Fruit fly (Drosophila melanogaster) whole organism, adult: ENCODE results near the gene Cap-D2.

Source experiments
- CG11617 ChIP-seq: fragments of 200-800 bp; sonication (Bioruptor generic); optimal IDR thresholded peaks from 2 replicates; lab custom pipeline; 2017; ENCODE audit warnings: mild to moderate bottlenecking, missing biosample characterization, missing genetic modification reagents, missing genetic modification characterization
- CG12768 ChIP-seq: fragments of 200-800 bp; sonication (Bioruptor generic); optimal IDR thresholded peaks from 2 replicates; lab custom pipeline; 2017; ENCODE audit warnings: missing biosample characterization, missing genetic modification characterization, mild to moderate bottlenecking, moderate library complexity, missing genetic modification reagents
- CG14711 ChIP-seq: fragments of 200-800 bp; sonication (Bioruptor generic); optimal IDR thresholded peaks from 2 replicates; lab custom pipeline; 2018; ENCODE audit warnings: missing biosample characterization, mild to moderate bottlenecking, missing genetic modification characterization, moderate library complexity
- CG1620 ChIP-seq: fragments of 200-800 bp; sonication (Bioruptor generic); optimal IDR thresholded peaks from 2 replicates; lab custom pipeline; 2016; ENCODE audit warnings: missing biosample characterization, missing genetic modification characterization
- CG33017 ChIP-seq: fragments of 200-800 bp; sonication (Bioruptor generic); optimal IDR thresholded peaks from 2 replicates; lab custom pipeline; 2018; ENCODE audit warnings: missing biosample characterization, mild to moderate bottlenecking, missing genetic modification characterization, moderate library complexity
- CG5204 ChIP-seq: fragments of 200-800 bp; sonication (Bioruptor generic); optimal IDR thresholded peaks from 2 replicates; lab custom pipeline; 2016; ENCODE audit warnings: missing biosample characterization, missing genetic modification characterization
- CG7045 ChIP-seq: fragments of 200-800 bp; sonication (Bioruptor generic); optimal IDR thresholded peaks from 2 replicates; lab custom pipeline; 2017; ENCODE audit warnings: missing biosample characterization, mild to moderate bottlenecking, missing genetic modification characterization
- CG7101 ChIP-seq: fragments of 200-800 bp; sonication (Bioruptor generic); optimal IDR thresholded peaks from 2 replicates; lab custom pipeline; 2018; ENCODE audit warnings: missing biosample characterization, mild to moderate bottlenecking, missing genetic modification characterization, moderate library complexity
- Clk ChIP-seq: fragments of 200-800 bp; sonication (Bioruptor generic); optimal IDR thresholded peaks from 2 replicates; lab custom pipeline; 2017; ENCODE audit warnings: missing biosample characterization, missing genetic modification characterization
- Crg-1 ChIP-seq: fragments of 200-800 bp; sonication (Bioruptor generic); optimal IDR thresholded peaks from 2 replicates; lab custom pipeline; 2016; ENCODE audit warnings: missing biosample characterization, missing genetic modification characterization
- Hr96 ChIP-seq: fragments of 200-800 bp; sonication (Bioruptor generic); optimal IDR thresholded peaks from 2 replicates; lab custom pipeline; 2016; ENCODE audit warnings: missing biosample characterization, missing genetic modification characterization
- Mnt ChIP-seq: fragments of 200-800 bp; sonication (Bioruptor generic); optimal IDR thresholded peaks from 2 replicates; lab custom pipeline; 2016; ENCODE audit warnings: missing biosample characterization, mild to moderate bottlenecking, missing genetic modification characterization
- bab1 ChIP-seq: fragments of 200-800 bp; sonication (Bioruptor generic); optimal IDR thresholded peaks from 3 replicates; lab custom pipeline; 2019; ENCODE audit warnings: missing biosample characterization, mild to moderate bottlenecking, missing genetic modification characterization, moderate library complexity
- cic ChIP-seq: fragments of 200-800 bp; sonication (Bioruptor generic); optimal IDR thresholded peaks from 2 replicates; lab custom pipeline; 2017; ENCODE audit warnings: missing biosample characterization, mild to moderate bottlenecking, missing genetic modification characterization, moderate library complexity
- cnc ChIP-seq, 2 experiments: fragments of >200 bp; optimal IDR thresholded peaks; 2 replicates each; lab custom pipeline; 2017
- kay ChIP-seq: fragments of 200-800 bp; sonication (Bioruptor generic); peaks from one replicate; lab custom pipeline; 2016; ENCODE audit warnings: missing biosample characterization, missing genetic modification characterization, borderline replicate concordance
- ovo ChIP-seq: fragments of 200-800 bp; sonication (Bioruptor generic); optimal IDR thresholded peaks from 2 replicates; lab custom pipeline; 2016; ENCODE audit warnings: missing biosample characterization, missing genetic modification characterization
- pad ChIP-seq: fragments of 200-800 bp; sonication (Bioruptor generic); optimal IDR thresholded peaks from 3 replicates; lab custom pipeline; 2017; ENCODE audit warnings: missing biosample characterization, missing genetic modification characterization, mild to moderate bottlenecking, moderate library complexity, missing genetic modification reagents
- tj ChIP-seq: fragments of 200-800 bp; sonication (Bioruptor generic); optimal IDR thresholded peaks from 3 replicates; lab custom pipeline; 2017; ENCODE audit warnings: missing biosample characterization, mild to moderate bottlenecking, missing genetic modification characterization, moderate library complexity
- toe ChIP-seq: fragments of 200-800 bp; sonication (Bioruptor generic); optimal IDR thresholded peaks from 2 replicates; lab custom pipeline; 2016; ENCODE audit warnings: missing biosample characterization, missing genetic modification characterization

Gene Cap-D2

DNA sequence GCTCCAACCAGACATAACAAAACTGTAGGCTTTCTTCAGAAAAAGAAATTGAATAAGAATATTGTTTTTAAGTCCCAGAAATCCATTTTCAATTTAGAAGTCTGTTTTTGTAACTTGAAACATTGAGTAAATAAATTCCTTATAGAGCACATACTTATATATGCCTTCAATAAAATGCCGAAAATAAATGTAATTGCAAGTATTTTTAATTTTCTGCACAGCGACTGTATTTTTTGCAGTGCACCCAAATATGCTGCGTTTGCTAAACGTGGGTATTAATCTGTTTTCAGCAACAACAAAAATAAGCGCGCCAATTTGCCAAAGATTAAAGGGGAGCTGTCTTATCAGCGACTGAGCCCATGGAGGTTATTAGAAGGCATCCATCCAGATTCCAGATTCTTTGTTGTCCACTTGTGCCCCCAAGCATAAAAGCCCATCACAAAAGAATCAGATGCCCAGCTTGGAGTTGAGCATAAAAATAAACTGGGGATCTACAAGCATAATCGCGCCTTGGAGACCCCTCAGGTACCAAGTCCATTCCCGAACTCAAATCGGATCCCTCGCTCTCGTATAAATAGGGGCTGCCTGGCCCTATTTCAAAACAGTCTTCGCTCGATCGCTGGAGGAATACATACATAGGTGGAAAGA lies 4.3 kb upstream of the Cap-D2 start, which contains the start of gene Obp99a:
Obp99a (plus strand) TSS at position 598 of the 648 bp plus-strand sequence.
- TF ChIP-seq CG7045 (GFP tag; lab: Kevin White, UChicago): no peak
- peak; percentile 94 for TF ChIP-seq tj (GFP tag; lab: Kevin White, UChicago)

DNA sequence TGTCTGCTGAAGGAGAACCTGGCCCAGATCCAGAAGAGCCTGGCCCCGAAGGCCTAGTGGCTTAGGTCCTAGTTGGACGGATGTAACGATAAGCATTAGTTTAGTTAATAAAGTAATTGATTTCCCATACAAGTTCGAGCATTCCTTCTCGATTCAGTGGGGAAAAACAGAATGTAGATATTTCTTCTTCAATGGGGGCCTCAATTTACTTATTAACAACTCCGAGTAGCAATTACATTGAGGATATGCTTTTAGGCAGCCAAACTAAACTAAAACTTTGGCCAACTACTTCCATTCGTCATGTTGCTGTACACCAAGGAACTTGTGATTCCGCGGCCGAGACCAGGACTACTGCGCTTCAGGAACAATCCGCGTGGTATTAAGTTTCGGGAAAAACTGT lies 3.3 kb upstream of the Cap-D2 start, which contains the start of gene ppk19:
ppk19 (plus strand) TSS at position 301 of the 400 bp plus-strand sequence.
- TF ChIP-seq CG1620 (GFP tag; lab: Kevin White, UChicago): no peak
- TF ChIP-seq CG5204 (GFP tag; lab: Kevin White, UChicago): no peak
- no peak for TF ChIP-seq cnc (optimal IDR thresholded peaks at IDR 0.05; lab: Kevin White, UChicago)
- no peak for TF ChIP-seq Crg-1 (GFP tag; lab: Kevin White, UChicago)
- no peak for TF ChIP-seq bab1 (GFP tag; lab: Kevin White, UChicago)
- no peak for TF ChIP-seq Hr96
- TF ChIP-seq CG12768 (GFP tag; lab: Kevin White, UChicago): no peak
- TF ChIP-seq CG7045 (GFP tag; lab: Kevin White, UChicago): no peak
- TF ChIP-seq Mnt (GFP tag; lab: Kevin White, UChicago): no peak
- TF ChIP-seq tj (GFP tag; lab: Kevin White, UChicago): no peak
- no peak for TF ChIP-seq toe (GFP tag; lab: Kevin White, UChicago)
- TF ChIP-seq Clk (GFP tag; lab: Kevin White, UChicago): no peak
- no peak for TF ChIP-seq ovo
- TF ChIP-seq CG7101: no peak
- no peak for TF ChIP-seq kay (GFP tag; lab: Kevin White, UChicago)
- no peak for TF ChIP-seq CG33017 (tag; lab: Kevin White, UChicago)

DNA sequence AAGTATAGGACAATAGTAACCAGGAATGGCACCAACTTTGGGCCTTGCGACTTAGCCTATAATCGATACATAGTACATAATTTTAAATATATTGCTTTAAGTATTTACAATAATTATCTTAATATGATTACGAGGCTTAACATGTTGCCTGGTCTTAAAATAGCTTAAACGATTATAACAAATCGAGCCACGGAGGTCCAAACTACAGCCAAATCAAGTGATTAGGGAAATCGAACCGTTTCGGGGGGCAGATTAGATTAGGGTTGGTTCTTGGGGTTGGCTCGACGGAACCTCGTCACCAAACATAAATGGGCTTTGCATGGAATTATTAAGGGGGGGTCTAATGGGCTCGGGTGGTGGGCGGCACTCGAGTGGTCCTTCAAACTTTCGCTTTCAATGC lies 5.8 kb downstream of the Cap-D2 start:
- TF ChIP-seq Mnt (GFP tag; lab: Kevin White, UChicago): no peak
- no peak for TF ChIP-seq tj (GFP tag; lab: Kevin White, UChicago)
- TF ChIP-seq CG33017 (tag; lab: Kevin White, UChicago): no peak
- no peak for TF ChIP-seq CG7101
- no peak for TF ChIP-seq CG7045 (GFP tag; lab: Kevin White, UChicago)
- TF ChIP-seq CG5204 (GFP tag; lab: Kevin White, UChicago): no peak
- no peak for TF ChIP-seq pad (GFP tag; lab: Kevin White, UChicago)
- no peak for TF ChIP-seq Crg-1 (GFP tag; lab: Kevin White, UChicago)
- no peak for TF ChIP-seq bab1 (GFP tag; lab: Kevin White, UChicago)
- TF ChIP-seq Hr96: no peak
- no peak for TF ChIP-seq ovo
- TF ChIP-seq kay (GFP tag; lab: Kevin White, UChicago): no peak
- no peak for TF ChIP-seq CG14711 (tag; lab: Kevin White, UChicago)

DNA sequence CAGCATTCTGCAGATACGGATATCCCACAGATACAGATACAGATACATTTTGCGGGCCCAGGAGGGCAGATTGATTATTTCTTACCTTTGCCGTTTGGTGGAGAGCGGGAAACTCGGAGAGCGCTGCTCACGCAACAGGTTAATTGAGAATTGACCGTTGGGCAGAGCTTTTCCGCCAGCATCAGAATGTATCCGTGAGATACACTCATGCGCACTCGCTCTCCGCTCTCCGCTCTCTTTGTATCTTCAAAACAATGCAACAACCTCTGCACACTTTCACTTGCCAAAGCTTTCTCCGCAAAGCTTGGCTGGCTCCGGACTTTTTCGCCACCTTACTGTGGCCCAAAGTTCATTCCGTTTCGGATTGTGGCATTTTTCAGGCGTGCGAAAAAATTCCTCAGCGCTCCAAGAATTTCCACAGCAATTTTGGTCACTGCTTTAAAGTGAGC lies 6.7 kb downstream of the Cap-D2 start, which contains the start of the genes CG7582 and Gycalpha99B:
CG7582 (minus strand) TSS at position 127 of the 449 bp plus-strand sequence.
Gycalpha99B (plus strand) TSS at position 352 of the 449 bp plus-strand sequence.
- TF ChIP-seq CG12768 (GFP tag; lab: Kevin White, UChicago) (peak; percentile 48), Clk (GFP tag; lab: Kevin White, UChicago) (no peak)

DNA sequence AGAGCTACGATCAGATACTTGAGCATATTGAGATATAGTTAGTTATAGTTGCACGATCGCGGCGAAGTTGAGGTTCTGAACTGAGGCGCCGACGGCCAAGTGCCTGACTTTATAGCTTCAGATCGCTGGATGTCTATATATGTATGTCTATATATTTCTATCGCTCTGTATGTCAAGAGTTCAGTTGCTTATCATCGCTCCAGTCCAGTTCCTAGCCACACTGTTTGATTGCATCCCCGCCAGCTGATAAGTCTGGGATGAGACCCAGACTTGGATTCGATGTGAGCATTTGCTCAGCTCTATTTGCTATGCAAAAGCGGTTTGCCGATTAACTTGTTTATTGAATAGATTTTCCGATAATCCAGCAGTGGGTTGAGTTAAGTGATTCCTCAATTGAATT lies 11.2 kb downstream of the Cap-D2 start:
- TF ChIP-seq Hr96: no peak
- TF ChIP-seq Clk (GFP tag; lab: Kevin White, UChicago): no peak
- TF ChIP-seq CG7101: no peak

DNA sequence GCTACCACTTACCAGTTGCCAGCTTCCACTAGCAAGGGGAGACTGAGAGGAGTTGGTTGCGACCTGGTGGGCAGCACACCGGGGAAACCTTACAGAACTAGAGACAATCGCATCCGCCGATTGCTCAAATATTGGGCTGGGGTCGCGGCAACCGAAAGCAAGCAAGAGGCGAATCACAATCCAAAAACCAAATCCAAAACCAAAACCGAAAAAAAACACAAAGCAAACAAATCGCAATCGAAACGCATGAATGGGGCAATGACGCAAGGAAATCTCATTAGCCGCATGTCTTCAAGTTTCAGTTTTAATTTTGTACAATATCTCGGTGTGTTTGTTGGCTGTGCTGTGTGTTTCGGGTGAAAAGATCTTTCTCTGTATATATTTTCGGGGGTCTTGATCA lies 13.8 kb downstream of the Cap-D2 start, which contains the start of gene Obp99c:
Obp99c (minus strand) TSS at position 101 of the 400 bp plus-strand sequence.
- TF ChIP-seq CG5204 (GFP tag; lab: Kevin White, UChicago): no peak
- TF ChIP-seq toe (GFP tag; lab: Kevin White, UChicago): no peak

DNA sequence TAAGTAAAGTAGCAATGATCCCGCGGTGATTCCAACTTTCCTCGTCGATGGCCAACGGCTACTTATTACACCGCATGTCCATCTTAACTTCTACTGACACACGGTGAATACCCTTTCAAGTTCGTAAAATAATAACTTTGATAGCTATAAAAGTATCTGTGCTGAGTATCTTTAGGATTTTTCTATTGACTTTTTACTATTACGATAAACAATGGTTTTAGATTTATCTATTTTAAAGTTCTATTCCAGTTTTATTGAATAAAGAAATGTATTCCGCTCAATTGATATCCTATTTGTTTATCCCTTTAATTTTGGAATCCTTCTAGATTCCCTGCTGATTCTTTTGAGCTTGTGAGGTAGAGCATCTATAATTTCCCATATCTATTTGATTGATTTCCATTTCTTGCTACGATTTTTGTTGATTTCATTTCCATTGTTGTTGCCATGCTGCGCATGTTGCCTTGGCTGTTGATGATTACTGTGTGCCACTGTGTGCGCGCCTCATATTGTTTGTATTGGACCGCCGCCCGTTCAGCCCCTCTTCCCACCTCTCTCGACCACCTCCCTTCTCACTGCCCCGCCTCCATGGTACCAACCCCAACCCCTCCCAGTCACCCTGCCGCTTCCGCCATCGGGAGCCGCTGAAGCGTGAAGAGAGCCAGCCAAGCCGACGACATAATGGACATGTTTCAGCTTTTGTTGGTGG lies 14.5 kb downstream of the Cap-D2 start:
- TF ChIP-seq Clk (GFP tag; lab: Kevin White, UChicago) (no peak), CG11617 (GFP tag; lab: Kevin White, UChicago) (no peak), pad (GFP tag; lab: Kevin White, UChicago) (no peak), CG5204 (GFP tag; lab: Kevin White, UChicago) (no peak), Mnt (GFP tag; lab: Kevin White, UChicago) (no peak), CG14711 (tag; lab: Kevin White, UChicago) (no peak)

DNA sequence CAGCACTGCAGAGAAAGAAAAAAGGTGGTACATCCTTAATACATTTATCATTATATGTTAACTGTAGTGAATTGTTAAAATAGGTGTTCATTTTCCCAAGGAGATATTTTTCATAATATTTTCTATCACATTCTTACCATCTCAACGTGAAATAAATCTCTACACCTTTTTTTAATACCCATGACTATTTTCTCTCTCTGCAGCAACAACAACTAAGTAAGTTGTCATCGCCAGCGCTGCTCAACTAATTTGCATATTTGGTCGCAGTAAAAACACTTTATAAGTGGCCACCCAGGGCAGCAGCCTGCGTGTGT lies 15.0 kb downstream of the Cap-D2 start:
- no peak for TF ChIP-seq cnc (optimal IDR thresholded peaks at IDR 0.05; lab: Kevin White, UChicago)
- TF ChIP-seq CG11617 (GFP tag; lab: Kevin White, UChicago): no peak
- TF ChIP-seq CG12768 (GFP tag; lab: Kevin White, UChicago): no peak
- no peak for TF ChIP-seq tj (GFP tag; lab: Kevin White, UChicago)
- TF ChIP-seq bab1 (GFP tag; lab: Kevin White, UChicago): no peak
- no peak for TF ChIP-seq Crg-1 (GFP tag; lab: Kevin White, UChicago)
- no peak for TF ChIP-seq ovo
- no peak for TF ChIP-seq pad (GFP tag; lab: Kevin White, UChicago)
- no peak for TF ChIP-seq kay (GFP tag; lab: Kevin White, UChicago)
- TF ChIP-seq CG1620 (GFP tag; lab: Kevin White, UChicago): no peak
- TF ChIP-seq CG5204 (GFP tag; lab: Kevin White, UChicago): no peak
- TF ChIP-seq cic (GFP tag; lab: Kevin White, UChicago): no peak
- no peak for TF ChIP-seq CG7101
- TF ChIP-seq CG33017 (tag; lab: Kevin White, UChicago): no peak
- TF ChIP-seq Mnt (GFP tag; lab: Kevin White, UChicago): no peak
- no peak for TF ChIP-seq Clk (GFP tag; lab: Kevin White, UChicago)
- no peak for TF ChIP-seq CG7045 (GFP tag; lab: Kevin White, UChicago)
- no peak for TF ChIP-seq CG14711 (tag; lab: Kevin White, UChicago)
- TF ChIP-seq Hr96: no peak
- no peak for TF ChIP-seq toe (GFP tag; lab: Kevin White, UChicago)
